Worm (Caenorhabditis elegans) whole organism, L1 larva: ENCODE measurements around the gene prx-5.

Experiments
- C04F5.9 ChIP-seq: sonication (generic microtip); optimal IDR thresholded peaks from 2 replicates; lab custom pipeline; 2016; ENCODE audit warnings: missing genetic modification characterization, missing compliant biosample characterization
- C16A3.4 ChIP-seq: fragments of 150-350 bp; optimal IDR thresholded peaks from 2 replicates; lab custom pipeline; 2014; ENCODE audit warnings: missing biosample characterization, missing genetic modification characterization
- F16B12.6 ChIP-seq: fragments of 150-350 bp; optimal IDR thresholded peaks from 2 replicates; lab custom pipeline; 2014; ENCODE audit warnings: missing biosample characterization, missing genetic modification characterization
- Y116A8C.19 ChIP-seq: sonication (generic microtip); optimal IDR thresholded peaks from 2 replicates; lab custom pipeline; 2016; ENCODE audit warnings: missing compliant biosample characterization, missing genetic modification characterization, borderline replicate concordance
- alr-1 ChIP-seq: fragments of 200-800 bp; sonication (Bioruptor generic); optimal IDR thresholded peaks from 2 replicates; lab custom pipeline; 2018; ENCODE audit warnings: borderline replicate concordance, mild to moderate bottlenecking, missing genetic modification characterization, missing compliant biosample characterization
- ama-1 ChIP-seq: fragments of 150-350 bp; optimal IDR thresholded peaks from 2 replicates; lab custom pipeline; 2014
- blmp-1 ChIP-seq: fragments of 150-350 bp; optimal IDR thresholded peaks from 2 replicates; lab custom pipeline; 2014; ENCODE audit warnings: missing biosample characterization, missing genetic modification characterization
- ceh-63 ChIP-seq: fragments of 200-800 bp; sonication (Bioruptor generic); optimal IDR thresholded peaks from 2 replicates; lab custom pipeline; 2018; ENCODE audit warnings: mild to moderate bottlenecking, missing genetic modification characterization, missing compliant biosample characterization
- ceh-82 ChIP-seq, 3 experiments: fragments of 150-350 bp in 1 of 3; sonication (generic microtip) in 2 of 3; optimal IDR thresholded peaks; 2 replicates each; lab custom pipeline; 2014 to 2017; ENCODE audit warnings: missing biosample characterization in 3 of 3, missing genetic modification characterization in 3 of 3
- ces-1 ChIP-seq: fragments of 150-350 bp; optimal IDR thresholded peaks from 2 replicates; lab custom pipeline; 2014; ENCODE audit warnings: missing biosample characterization, missing genetic modification reagents, missing genetic modification characterization
- dpl-1 ChIP-seq, 3 experiments: fragments of 150-350 bp in 2 of 3; sonication (generic microtip) in 1 of 3; optimal IDR thresholded peaks; 2 replicates each; lab custom pipeline; 2014 to 2017; ENCODE audit warnings: missing biosample characterization in 3 of 3, missing genetic modification characterization in 3 of 3, missing genetic modification reagents in 3 of 3
- dsc-1 ChIP-seq: sonication (generic microtip); optimal IDR thresholded peaks from 2 replicates; lab custom pipeline; 2016; ENCODE audit warnings: mild to moderate bottlenecking, missing genetic modification characterization, missing compliant biosample characterization
- efl-1 ChIP-seq, 4 experiments: fragments of 150-350 bp; optimal IDR thresholded peaks in 3 of 4; peaks in 1 of 4; 1 replicate in 1 of 4; 2 replicates in 3 of 4; lab custom pipeline; 2014; ENCODE audit warnings: missing biosample characterization in 2 of 4, missing genetic modification characterization in 2 of 4, missing genetic modification reagents in 2 of 4
- egl-13 ChIP-seq: sonication (generic microtip); optimal IDR thresholded peaks from 2 replicates; lab custom pipeline; 2016; ENCODE audit warnings: missing genotype, missing genetic modification reagents, missing genetic modification characterization, missing compliant biosample characterization
- egl-27 ChIP-seq, 2 experiments: fragments of 150-350 bp in 1 of 2; sonication (generic microtip); optimal IDR thresholded peaks; 3 replicates each; lab custom pipeline; 2017 to 2018; ENCODE audit warnings: missing biosample characterization in 2 of 2, missing genetic modification characterization in 2 of 2, missing genetic modification reagents in 2 of 2
- fkh-4 ChIP-seq: sonication (generic microtip); optimal IDR thresholded peaks from 2 replicates; lab custom pipeline; 2016; ENCODE audit warnings: missing compliant biosample characterization, missing genetic modification characterization, borderline replicate concordance
- fkh-8 ChIP-seq: sonication (generic microtip); optimal IDR thresholded peaks from 2 replicates; lab custom pipeline; 2016; ENCODE audit warnings: mild to moderate bottlenecking, missing genetic modification characterization, missing compliant biosample characterization
- hlh-17 ChIP-seq: fragments of 200-800 bp; sonication (Bioruptor generic); optimal IDR thresholded peaks from 2 replicates; lab custom pipeline; 2018; ENCODE audit warnings: missing genetic modification characterization, mild to moderate bottlenecking, missing compliant biosample characterization, moderate library complexity, borderline replicate concordance
- hlh-4 ChIP-seq: sonication (generic microtip); optimal IDR thresholded peaks from 2 replicates; lab custom pipeline; 2016; ENCODE audit warnings: mild to moderate bottlenecking, missing genetic modification characterization, missing compliant biosample characterization
- hpl-2 ChIP-seq: fragments of 150-350 bp; optimal IDR thresholded peaks from 2 replicates; lab custom pipeline; 2014; ENCODE audit warnings: missing biosample characterization, missing genetic modification reagents, missing genetic modification characterization
- irx-1 ChIP-seq: sonication (generic microtip); optimal IDR thresholded peaks from 2 replicates; lab custom pipeline; 2016; ENCODE audit warnings: missing genetic modification characterization, missing compliant biosample characterization
- isw-1 ChIP-seq: fragments of 200-800 bp; sonication (Bioruptor generic); IDR thresholded peaks from 2 replicates; pipeline ENCODE4 v1.3.6; 2022; ENCODE audit warnings: missing genetic modification characterization, missing compliant biosample characterization
- jun-1 ChIP-seq: fragments of 150-350 bp; optimal IDR thresholded peaks from 2 replicates; lab custom pipeline; 2014; ENCODE audit warnings: missing biosample characterization, missing genetic modification reagents, missing genetic modification characterization
- lin-13 ChIP-seq: fragments of 150-350 bp; optimal IDR thresholded peaks from 2 replicates; lab custom pipeline; 2014; ENCODE audit warnings: missing biosample characterization, missing genetic modification reagents, missing genetic modification characterization
- lin-39 ChIP-seq: fragments of 150-350 bp; optimal IDR thresholded peaks from 2 replicates; lab custom pipeline; 2014; ENCODE audit warnings: missing biosample characterization, missing genetic modification reagents, missing genetic modification characterization
- lir-3 ChIP-seq: sonication (generic microtip); optimal IDR thresholded peaks from 2 replicates; lab custom pipeline; 2016; ENCODE audit warnings: mild to moderate bottlenecking, missing genetic modification characterization, moderate library complexity, missing compliant biosample characterization; ENCODE audit not compliant: poor library complexity
- mef-2 ChIP-seq: fragments of 150-350 bp; optimal IDR thresholded peaks from 2 replicates; lab custom pipeline; 2014; ENCODE audit warnings: missing biosample characterization, missing genetic modification characterization
- mep-1 ChIP-seq: fragments of 150-350 bp; optimal IDR thresholded peaks from 2 replicates; lab custom pipeline; 2014; ENCODE audit warnings: missing biosample characterization, missing genetic modification characterization
- nhr-19 ChIP-seq: fragments of 200-800 bp; sonication (Bioruptor generic); conservative IDR thresholded peaks from 2 replicates; pipeline ENCODE4 v1.3.6; 2022; ENCODE audit warnings: missing genetic modification characterization, missing compliant biosample characterization
- nhr-237 ChIP-seq: fragments of 150-350 bp; optimal IDR thresholded peaks from 2 replicates; lab custom pipeline; 2014; ENCODE audit warnings: missing biosample characterization, missing genetic modification characterization
- nhr-28 ChIP-seq: fragments of 150-350 bp; optimal IDR thresholded peaks from 2 replicates; lab custom pipeline; 2014; ENCODE audit warnings: missing biosample characterization, missing genetic modification characterization
- nhr-71 ChIP-seq: sonication (generic microtip); optimal IDR thresholded peaks from 2 replicates; lab custom pipeline; 2016; ENCODE audit warnings: mild to moderate bottlenecking, missing genetic modification characterization, moderate library complexity, missing compliant biosample characterization
- nhr-84 ChIP-seq: sonication (generic microtip); optimal IDR thresholded peaks from 2 replicates; lab custom pipeline; 2017; ENCODE audit warnings: missing biosample characterization, missing genetic modification characterization
- nhr-85 ChIP-seq: sonication (generic microtip); peaks from one replicate; lab custom pipeline; 2016; ENCODE audit warnings: missing genetic modification characterization, inconsistent platforms, missing compliant biosample characterization
- pax-3 ChIP-seq: fragments of 200-800 bp; sonication (Bioruptor generic); optimal IDR thresholded peaks from 2 replicates; lab custom pipeline; 2018; ENCODE audit warnings: mild to moderate bottlenecking, missing genetic modification characterization, moderate library complexity, missing compliant biosample characterization
- rnt-1 ChIP-seq: sonication (generic microtip); optimal IDR thresholded peaks from 2 replicates; lab custom pipeline; 2016; ENCODE audit warnings: mild to moderate bottlenecking, missing genetic modification characterization, moderate library complexity, missing compliant biosample characterization
- snu-23 ChIP-seq: sonication (generic microtip); optimal IDR thresholded peaks from 2 replicates; lab custom pipeline; 2016; ENCODE audit warnings: missing genetic modification characterization, missing compliant biosample characterization
- sptf-1 ChIP-seq: fragments of 150-350 bp; optimal IDR thresholded peaks from 2 replicates; lab custom pipeline; 2014; ENCODE audit warnings: missing biosample characterization, missing genetic modification characterization
- unc-30 ChIP-seq: sonication (generic microtip); optimal IDR thresholded peaks from 2 replicates; lab custom pipeline; 2017; ENCODE audit warnings: missing biosample characterization, missing genetic modification characterization
- unc-62 ChIP-seq: fragments of 150-350 bp; optimal IDR thresholded peaks from 2 replicates; lab custom pipeline; 2014; ENCODE audit warnings: missing biosample characterization, missing genetic modification reagents, missing genetic modification characterization
- unc-86 ChIP-seq: sonication (generic microtip); optimal IDR thresholded peaks from 2 replicates; lab custom pipeline; 2016; ENCODE audit warnings: missing genetic modification characterization, missing compliant biosample characterization
- unc-98 ChIP-seq: fragments of 200-800 bp; sonication (Bioruptor generic); IDR thresholded peaks from 2 replicates; pipeline ENCODE4 v1.3.6; 2022; ENCODE audit warnings: missing genetic modification characterization, missing compliant biosample characterization
- vab-15 ChIP-seq: sonication (generic microtip); optimal IDR thresholded peaks from 2 replicates; lab custom pipeline; 2017; ENCODE audit warnings: missing genotype, mild to moderate bottlenecking, missing genetic modification characterization, missing compliant biosample characterization
- xbp-1 ChIP-seq: sonication (generic microtip); optimal IDR thresholded peaks from 2 replicates; lab custom pipeline; 2016; ENCODE audit warnings: missing genetic modification characterization, missing compliant biosample characterization
- zip-4 ChIP-seq: fragments of 200-800 bp; sonication (Bioruptor generic); optimal IDR thresholded peaks from 2 replicates; lab custom pipeline; 2018; ENCODE audit warnings: mild to moderate bottlenecking, missing genetic modification characterization, moderate library complexity, missing compliant biosample characterization
- ztf-11 ChIP-seq, 2 experiments: sonication (generic microtip); optimal IDR thresholded peaks; 2 replicates each; lab custom pipeline; 2016 to 2017; ENCODE audit warnings: missing genetic modification characterization in 2 of 2, missing biosample characterization in 1 of 2, missing compliant biosample characterization in 1 of 2
- ztf-4 ChIP-seq: fragments of 150-350 bp; optimal IDR thresholded peaks from 2 replicates; lab custom pipeline; 2014; ENCODE audit warnings: missing biosample characterization, missing genetic modification characterization

The prx-5 gene

ce11 chrII:8742006-8742847 lies 37.6 kb downstream of the prx-5 start (continued):
- peak; percentile 79 for TF ChIP-seq mep-1
- peak; percentile 87 for TF ChIP-seq snu-23 (GFP tag; lab: Kevin White, UChicago)
- TF ChIP-seq hlh-17 (GFP tag; lab: Kevin White, UChicago): no peak
- peak; percentile 100 for TF ChIP-seq nhr-85 (tag; lab: Kevin White, UChicago)
- no peak for TF ChIP-seq irx-1 (tag; lab: Kevin White, UChicago)
- TF ChIP-seq Y116A8C.19 (tag; lab: Kevin White, UChicago): no peak
- no peak for TF ChIP-seq jun-1 (tag; lab: Kevin White, UChicago)
- no peak for TF ChIP-seq C04F5.9 (tag; lab: Kevin White, UChicago)
- TF ChIP-seq lir-3 (tag; lab: Kevin White, UChicago): peak; percentile 62
- no peak for TF ChIP-seq unc-30
- no peak for TF ChIP-seq hlh-4 (tag; lab: Kevin White, UChicago)
- peak; percentile 94 for TF ChIP-seq nhr-71 (tag; lab: Kevin White, UChicago)
- peak; percentile 55 for TF ChIP-seq C16A3.4 (tag; lab: Kevin White, UChicago)
- no peak for TF ChIP-seq dsc-1 (tag; lab: Kevin White, UChicago)
- TF ChIP-seq F16B12.6 (tag; lab: Kevin White, UChicago): no peak
- no peak for TF ChIP-seq mef-2 (tag; lab: Kevin White, UChicago)
- TF ChIP-seq xbp-1: peak; percentile 58
- no peak for TF ChIP-seq hpl-2 (GFP tag; lab: Kevin White, UChicago)
- TF ChIP-seq pax-3 (tag; lab: Kevin White, UChicago): no peak
- TF ChIP-seq egl-27 (tag; optimal IDR thresholded peaks at IDR 0.05; lab: Kevin White, UChicago): no peak
- peak; percentile 53 for TF ChIP-seq lin-13
- TF ChIP-seq lin-39 (tag; lab: Kevin White, UChicago): no peak
- no peak for TF ChIP-seq ama-1
- TF ChIP-seq blmp-1 (tag; lab: Kevin White, UChicago): peak; percentile 91
- TF ChIP-seq ces-1 (GFP tag; lab: Kevin White, UChicago): no peak
- no peak for TF ChIP-seq nhr-84
- no peak for TF ChIP-seq nhr-28 (tag; lab: Kevin White, UChicago)
- no peak for TF ChIP-seq unc-98
- peak; percentile 6 for TF ChIP-seq vab-15 (tag; lab: Kevin White, UChicago)
- no peak for TF ChIP-seq egl-13 (tag; lab: Kevin White, UChicago)
- no peak for TF ChIP-seq fkh-4 (tag; lab: Kevin White, UChicago)
- TF ChIP-seq dpl-1 (GFP tag; optimal IDR thresholded peaks at IDR 0.05; lab: Kevin White, UChicago): peak in 2 of 3 experiments; percentile 19 to 31

ce11 chrII:8742972-8743371 lies 38.3 kb downstream of the prx-5 start:
- TF ChIP-seq ztf-11 (tag; optimal IDR thresholded peaks at IDR 0.05; lab: Kevin White, UChicago) (no peak), alr-1 (no peak), nhr-237 (no peak), Y116A8C.19 (tag; lab: Kevin White, UChicago) (no peak), rnt-1 (tag; lab: Kevin White, UChicago) (peak; percentile 29), nhr-84 (no peak), sptf-1 (tag; lab: Kevin White, UChicago) (no peak), jun-1 (tag; lab: Kevin White, UChicago) (no peak), irx-1 (tag; lab: Kevin White, UChicago) (no peak), egl-13 (tag; lab: Kevin White, UChicago) (no peak), hlh-4 (tag; lab: Kevin White, UChicago) (no peak), F16B12.6 (tag; lab: Kevin White, UChicago) (no peak), isw-1 (GFP tag; lab: Robert Waterston, UW) (no peak), hlh-17 (GFP tag; lab: Kevin White, UChicago) (no peak), efl-1 (optimal IDR thresholded peaks at IDR 0.05; lab: Kevin White, UChicago) (peak in 1 of 2 experiments; percentile 29), efl-1 (GFP tag; optimal IDR thresholded peaks at IDR 0.05 in 1 of 2; lab: Kevin White, UChicago) (peak in 1 of 2 experiments; percentile 5), ama-1 (no peak), ceh-82 (tag; optimal IDR thresholded peaks at IDR 0.05; lab: Kevin White, UChicago) (peak in 1 of 3 experiments; percentile 10), unc-98 (no peak), unc-86 (tag; lab: Kevin White, UChicago) (no peak), zip-4 (no peak), nhr-19 (GFP tag; lab: Robert Waterston, UW) (no peak), C16A3.4 (tag; lab: Kevin White, UChicago) (no peak), nhr-71 (tag; lab: Kevin White, UChicago) (no peak), vab-15 (tag; lab: Kevin White, UChicago) (no peak), hpl-2 (GFP tag; lab: Kevin White, UChicago) (no peak), ceh-63 (GFP tag; lab: Kevin White, UChicago) (no peak), unc-62 (GFP tag; lab: Kevin White, UChicago) (no peak), ztf-4 (tag; lab: Kevin White, UChicago) (no peak), fkh-8 (tag; lab: Kevin White, UChicago) (peak; percentile 59)
